Fruit fly (Drosophila melanogaster) whole organism: Measurements from ENCODE around the gene CG33543.

ENCODE experiments used
- CG8478 ChIP-seq: fragments of >200 bp; optimal IDR thresholded peaks from 2 replicates; lab custom pipeline; 2018; ENCODE audit warnings: inconsistent platforms
- Dll ChIP-seq: fragments of >200 bp; optimal IDR thresholded peaks from 2 replicates; lab custom pipeline; 2017
- EcR ChIP-seq, 2 experiments: fragments of >200 bp; optimal IDR thresholded peaks; 2 replicates each; lab custom pipeline; 2017; ENCODE audit warnings: missing biosample characterization in 2 of 2, missing genetic modification characterization in 2 of 2, missing genetic modification reagents in 2 of 2
- pan ChIP-seq: fragments of >200 bp; optimal IDR thresholded peaks from 2 replicates; lab custom pipeline; 2017
- psq ChIP-seq: fragments of >200 bp; optimal IDR thresholded peaks from 2 replicates; lab custom pipeline; 2017
- usp ChIP-seq: fragments of >200 bp; optimal IDR thresholded peaks from 2 replicates; lab custom pipeline; 2017; ENCODE audit warnings: missing biosample characterization, missing genetic modification characterization, mixed read lengths

Gene CG33543

dm6 chr2L:1989278-1989918 lies 16.7 kb downstream of the CG33543 start:
- TF ChIP-seq usp (GFP tag; lab: Kevin White, UChicago) (no peak), Dll (no peak)

- TF ChIP-seq usp (GFP tag; lab: Kevin White, UChicago) (no peak), pan (no peak), CG8478 (no peak), Dll (no peak), EcR (GFP tag; optimal IDR thresholded peaks at IDR 0.05; lab: Kevin White, UChicago) (no peak), psq (lab: Kevin White, UChicago) (no peak)
Observed at dm6 chr2L:1988192-1988561, 17.9 kb downstream of the CG33543 start, which contains the start of gene Npc2a. Gene Npc2a, plus strand, starts transcription at chr2L:1988290.

dm6 chr2L:1987434-1988191 lies 18.5 kb downstream of the CG33543 start, which contains the start of gene Got2:
Gene Got2, minus strand, starts transcription at chr2L:1987758.
- no peak for TF ChIP-seq pan
- no peak for TF ChIP-seq usp (GFP tag; lab: Kevin White, UChicago)
- peak; percentile 32 for TF ChIP-seq CG8478

dm6 chr2L:1986343-1987280 lies 19.5 kb downstream of the CG33543 start:
- TF ChIP-seq EcR (GFP tag; optimal IDR thresholded peaks at IDR 0.05; lab: Kevin White, UChicago), result no peak
- TF ChIP-seq pan, result no peak
- TF ChIP-seq Dll, result no peak
- TF ChIP-seq usp (GFP tag; lab: Kevin White, UChicago), result no peak
- TF ChIP-seq CG8478, result no peak
- no peak for TF ChIP-seq psq (lab: Kevin White, UChicago)

- TF ChIP-seq Dll (no peak), EcR (GFP tag; optimal IDR thresholded peaks at IDR 0.05; lab: Kevin White, UChicago) (peak in 1 of 2 experiments; percentile 92), CG8478 (no peak), usp (GFP tag; lab: Kevin White, UChicago) (no peak)
Observed at dm6 chr2L:1981726-1982367, 24.3 kb downstream of the CG33543 start, which contains the start of gene CG7289. Gene CG7289, plus strand, starts transcription at chr2L:1982217.

dm6 chr2L:1980708-1981339 lies 25.3 kb downstream of the CG33543 start, which contains the start of the genes CG15356 and CG15362:
Gene CG15356, minus strand, starts transcription at chr2L:1980755.
Gene CG15362, plus strand, starts transcription at chr2L:1981176.
- TF ChIP-seq EcR (GFP tag; optimal IDR thresholded peaks at IDR 0.05; lab: Kevin White, UChicago) (no peak), Dll (no peak)

dm6 chr2L:1979196-1979818 lies 26.8 kb downstream of the CG33543 start:
- TF ChIP-seq usp (GFP tag; lab: Kevin White, UChicago), result no peak
- TF ChIP-seq psq (lab: Kevin White, UChicago), result no peak
- no peak for TF ChIP-seq EcR (GFP tag; optimal IDR thresholded peaks at IDR 0.05; lab: Kevin White, UChicago)
- no peak for TF ChIP-seq Dll
- no peak for TF ChIP-seq pan
- no peak for TF ChIP-seq CG8478

dm6 chr2L:1975473-1975872 lies 30.6 kb downstream of the CG33543 start:
- TF ChIP-seq pan (no peak), CG8478 (no peak), usp (GFP tag; lab: Kevin White, UChicago) (no peak), psq (lab: Kevin White, UChicago) (no peak), Dll (no peak), EcR (GFP tag; optimal IDR thresholded peaks at IDR 0.05; lab: Kevin White, UChicago) (no peak)

dm6 chr2L:1973957-1974356 lies 32.2 kb downstream of the CG33543 start, which contains the start of gene Der-1:
Gene Der-1, plus strand, starts transcription at chr2L:1973957.
- TF ChIP-seq psq (lab: Kevin White, UChicago) (no peak), CG8478 (no peak), usp (GFP tag; lab: Kevin White, UChicago) (no peak), EcR (GFP tag; optimal IDR thresholded peaks at IDR 0.05; lab: Kevin White, UChicago) (no peak), pan (no peak), Dll (no peak)

dm6 chr2L:1972450-1973119 lies 33.5 kb downstream of the CG33543 start:
- TF ChIP-seq Dll (peak; percentile 79), usp (GFP tag; lab: Kevin White, UChicago) (no peak), psq (lab: Kevin White, UChicago) (no peak), CG8478 (peak; percentile 89), pan (no peak), EcR (GFP tag; optimal IDR thresholded peaks at IDR 0.05; lab: Kevin White, UChicago) (no peak)
